Worm (Caenorhabditis elegans): ENCODE data around the gene srh-30.

DNA sequence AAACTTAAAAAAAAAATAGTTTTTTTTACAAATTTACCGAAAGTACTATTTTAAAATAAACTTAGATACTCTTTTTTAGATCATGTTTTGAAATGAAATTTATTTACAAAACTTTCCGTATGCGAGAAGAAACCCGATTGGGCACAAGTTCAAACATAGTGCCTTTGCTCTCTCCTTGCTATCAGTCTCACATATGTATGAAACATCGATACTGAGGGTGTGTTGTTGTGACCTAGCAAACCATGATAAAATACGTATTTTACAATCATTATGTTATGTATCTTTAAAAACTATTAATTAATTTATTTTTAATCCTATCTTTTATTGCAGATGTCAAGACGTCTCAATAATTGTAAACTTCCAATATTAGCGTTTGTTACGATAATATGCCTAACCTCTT is 38.5 kb upstream of the srh-30 start:
- TF ChIP-seq hlh-6 (tag; optimal IDR thresholded peaks at IDR 0.05) (no peak), pqm-1 (tag; optimal IDR thresholded peaks at IDR 0.05) (no peak), odd-2 (tag; optimal IDR thresholded peaks at IDR 0.05) (no peak), sox-4 (tag; optimal IDR thresholded peaks at IDR 0.05) (no peak), ama-1 (optimal IDR thresholded peaks at IDR 0.05) (no peak), ceh-34 (tag; optimal IDR thresholded peaks at IDR 0.05) (no peak), pag-3 (tag; optimal IDR thresholded peaks at IDR 0.05; ENCODE audit: borderline replicate concordance) (no peak)

Data from whole organism, late embryonic.